ENCODE assay signal across 3 fruit fly cellular contexts in genomic region chrX:4493192-4493900, dm6.
TF ChIP-seq lines count a peak whose summit lies in the region.

No protein-coding gene starts in this region.

- no peak for TF ChIP-seq CTCF in whole organism, embryonic (GFP tag; optimal IDR thresholded peaks at IDR 0.05; lab: Kevin White, UChicago)

TF ChIP-seq in whole organism, embryonic, 481 proteins besides CTCF, POLR2A, EP300 and RAD21 (continues in another document):
- TF ChIP-seq CG13775 (GFP tag; optimal IDR thresholded peaks at IDR 0.05; lab: Kevin White, UChicago) (no peak), CG10274 (GFP tag; optimal IDR thresholded peaks at IDR 0.05; lab: Kevin White, UChicago) (no peak), slou (GFP tag; optimal IDR thresholded peaks at IDR 0.05; lab: Kevin White, UChicago) (no peak), CG34224 (GFP tag; IDR thresholded peaks at IDR 0.05; lab: Robert Waterston, UW; ENCODE audit: partially characterized antibody) (no peak), kah (GFP tag; optimal IDR thresholded peaks at IDR 0.05; lab: Kevin White, UChicago) (no peak), CG3281 (GFP tag; optimal IDR thresholded peaks at IDR 0.05; lab: Kevin White, UChicago) (no peak), nmo (GFP tag; optimal IDR thresholded peaks at IDR 0.05; lab: Kevin White, UChicago) (peak; percentile 26), BEAF-32 (GFP tag; optimal IDR thresholded peaks at IDR 0.05; lab: Kevin White, UChicago) (no peak), bsh (GFP tag; optimal IDR thresholded peaks at IDR 0.05; lab: Kevin White, UChicago) (no peak), Dll (GFP tag; IDR thresholded peaks at IDR 0.05; lab: Robert Waterston, UW; ENCODE audit: partially characterized antibody) (0 out of 4 replicates have a peak, but pooled peaks have one; percentile 20), CG18262 (tag; optimal IDR thresholded peaks at IDR 0.05; lab: Kevin White, UChicago) (peak; percentile 21), CoRest (tag; optimal IDR thresholded peaks at IDR 0.05; lab: Kevin White, UChicago) (no peak), CG18476 (GFP tag; optimal IDR thresholded peaks at IDR 0.05; lab: Kevin White, UChicago) (no peak), CG10267 (tag; optimal IDR thresholded peaks at IDR 0.05; lab: Kevin White, UChicago) (no peak), zen2 (GFP tag; IDR thresholded peaks at IDR 0.05; lab: Robert Waterston, UW; ENCODE audit: partially characterized antibody) (no peak), CG3407 (GFP tag; optimal IDR thresholded peaks at IDR 0.05; lab: Kevin White, UChicago) (no peak), Atf-2 (GFP tag; optimal IDR thresholded peaks at IDR 0.05; lab: Kevin White, UChicago) (no peak), stwl (tag; optimal IDR thresholded peaks at IDR 0.05; lab: Kevin White, UChicago) (peak; percentile 97), Vsx1 (GFP tag; optimal IDR thresholded peaks at IDR 0.05; lab: Kevin White, UChicago) (no peak), Bgb (GFP tag; IDR thresholded peaks at IDR 0.05; lab: Robert Waterston, UW; ENCODE audit: partially characterized antibody) (no peak), peb (GFP tag; IDR thresholded peaks at IDR 0.05; lab: Robert Waterston, UW) (no peak), Xbp1 (GFP tag; optimal IDR thresholded peaks at IDR 0.05; lab: Kevin White, UChicago) (no peak), Abd-B (GFP tag; optimal IDR thresholded peaks at IDR 0.05; lab: Kevin White, UChicago) (peak; percentile 7), mld (GFP tag; IDR thresholded peaks at IDR 0.05; lab: Robert Waterston, UW; ENCODE audit: partially characterized antibody) (no peak), Lhr (GFP tag; optimal IDR thresholded peaks at IDR 0.05; lab: Kevin White, UChicago) (no peak), CG7745 (tag; optimal IDR thresholded peaks at IDR 0.05; lab: Kevin White, UChicago) (no peak), H15 (GFP tag; IDR thresholded peaks at IDR 0.05; lab: Robert Waterston, UW) (no peak), Hr51 (GFP tag; optimal IDR thresholded peaks at IDR 0.05; lab: Kevin White, UChicago) (no peak), crol (GFP tag; IDR thresholded peaks at IDR 0.05; lab: Robert Waterston, UW) (peak; percentile 92), Oli (tag; optimal IDR thresholded peaks at IDR 0.05; lab: Kevin White, UChicago) (peak; percentile 10)

TF ChIP-seq in whole organism, prepupa, 60 proteins besides CTCF, POLR2A, EP300 and RAD21:
- TF ChIP-seq pdm3 (GFP tag; optimal IDR thresholded peaks at IDR 0.05; lab: Kevin White, UChicago) (no peak), esn (GFP tag; optimal IDR thresholded peaks at IDR 0.05; lab: Kevin White, UChicago) (peak; percentile 29), svp (GFP tag; lab: Kevin White, UChicago) (peak; percentile 73), lz (GFP tag; optimal IDR thresholded peaks at IDR 0.05; lab: Kevin White, UChicago) (peak; percentile 31), Hr39 (GFP tag; optimal IDR thresholded peaks at IDR 0.05; lab: Kevin White, UChicago) (peak; percentile 41), Eip78C (GFP tag; lab: Kevin White, UChicago) (peak; percentile 57), Smox (GFP tag; optimal IDR thresholded peaks at IDR 0.05; lab: Kevin White, UChicago) (peak; percentile 38), topi (GFP tag; optimal IDR thresholded peaks at IDR 0.05; lab: Kevin White, UChicago) (no peak), CG31627 (GFP tag; optimal IDR thresholded peaks at IDR 0.05; lab: Kevin White, UChicago) (peak; percentile 34), dac (GFP tag; optimal IDR thresholded peaks at IDR 0.05; lab: Kevin White, UChicago) (no peak), Ets96B (tag; optimal IDR thresholded peaks at IDR 0.05; lab: Kevin White, UChicago) (no peak), CG6276 (GFP tag; optimal IDR thresholded peaks at IDR 0.05; lab: Kevin White, UChicago) (no peak)

TF ChIP-seq in whole organism, wandering third instar larva, 38 proteins besides CTCF, POLR2A, EP300 and RAD21:
- TF ChIP-seq h (GFP tag; optimal IDR thresholded peaks at IDR 0.05; lab: Kevin White, UChicago) (no peak), psq (GFP tag; optimal IDR thresholded peaks at IDR 0.05; lab: Kevin White, UChicago) (peak; percentile 1)

Comparison
In these comparisons a context has a peak if more than half of its experiments do, and no peak if none do; other contexts are left out.
1. Of the 7 proteins assayed by ChIP-seq in both whole organism, embryonic and whole organism, prepupa: peak only in whole organism, embryonic: none; only in whole organism, prepupa: Hr39; in both: none; in neither: 6.